Worm (Caenorhabditis elegans) whole organism, L4 larva: ENCODE measurements around the gene D1005.6.

Experiments used
- arid-1 ChIP-seq: fragments of 200-800 bp; sonication (Bioruptor generic); conservative IDR thresholded peaks from 2 replicates; pipeline ENCODE4 v1.3.6; 2022; ENCODE audit warnings: missing genetic modification reagents, missing genetic modification characterization, missing compliant biosample characterization
- daf-12 ChIP-seq: fragments of 150-350 bp; optimal IDR thresholded peaks from 2 replicates; lab custom pipeline; 2014; ENCODE audit warnings: missing biosample characterization, missing genetic modification reagents, missing genetic modification characterization
- dmd-9 ChIP-seq: fragments of 200-800 bp; sonication (Bioruptor generic); IDR thresholded peaks from 2 replicates; pipeline ENCODE4 v1.3.6; 2022; ENCODE audit warnings: missing genetic modification reagents, missing genetic modification characterization, missing compliant biosample characterization
- jun-1 ChIP-seq: fragments of 150-350 bp; optimal IDR thresholded peaks from 2 replicates; lab custom pipeline; 2014; ENCODE audit warnings: missing biosample characterization, missing genetic modification reagents, missing genetic modification characterization
- lin-13 ChIP-seq: fragments of 150-350 bp; optimal IDR thresholded peaks from 2 replicates; lab custom pipeline; 2014; ENCODE audit warnings: missing biosample characterization, missing genetic modification reagents, missing genetic modification characterization
- php-3 ChIP-seq: fragments of 200-800 bp; sonication (Bioruptor generic); IDR thresholded peaks from 2 replicates; pipeline ENCODE4 v1.3.6; 2022; ENCODE audit warnings: missing genetic modification reagents, missing genetic modification characterization, missing compliant biosample characterization
- unc-39 ChIP-seq: sonication (generic microtip); optimal IDR thresholded peaks from 2 replicates; lab custom pipeline; 2017; ENCODE audit warnings: missing biosample characterization, missing genetic modification characterization

- TF ChIP-seq dmd-9 (GFP tag; lab: Robert Waterston, UW) (no peak), unc-39 (tag; lab: Kevin White, UChicago) (no peak), jun-1 (no peak), lin-13 (GFP tag; lab: Kevin White, UChicago) (no peak), php-3 (no peak), daf-12 (tag; lab: Kevin White, UChicago) (no peak), arid-1 (GFP tag; lab: Robert Waterston, UW) (no peak)
These were observed 21.1 kb upstream of the D1005.6 start, which contains the start of gene D1005.4 for ce11 chrX:1485718-1486117.
